Worm (Caenorhabditis elegans) whole organism, mixed stage, embryonic: Measurements from ENCODE around the gene cgh-1.

Source experiments
- M03D4.4 ChIP-seq: sonication (generic microtip); optimal IDR thresholded peaks from 2 replicates; lab custom pipeline; 2017; ENCODE audit warnings: mild to moderate bottlenecking, missing genetic modification characterization, missing compliant biosample characterization
- bed-3 ChIP-seq: fragments of 200-800 bp; sonication (Bioruptor generic); optimal IDR thresholded peaks from 3 replicates; lab custom pipeline; 2018; ENCODE audit warnings: mild to moderate bottlenecking, missing genetic modification characterization, moderate library complexity, missing compliant biosample characterization
- ceh-43 ChIP-seq: fragments of 200-800 bp; sonication (Bioruptor generic); optimal IDR thresholded peaks from 2 replicates; lab custom pipeline; 2018; ENCODE audit warnings: mild to moderate bottlenecking, missing genetic modification characterization, moderate library complexity, missing compliant biosample characterization
- ceh-83 ChIP-seq: fragments of 200-800 bp; sonication (Bioruptor generic); optimal IDR thresholded peaks from 2 replicates; lab custom pipeline; 2018; ENCODE audit warnings: mild to moderate bottlenecking, missing genetic modification characterization, missing compliant biosample characterization
- ces-1 ChIP-seq: fragments of 150-350 bp; optimal IDR thresholded peaks from 2 replicates; lab custom pipeline; 2014; ENCODE audit warnings: missing biosample characterization, missing genetic modification reagents, missing genetic modification characterization
- cnd-1 ChIP-seq: fragments of 200-800 bp; sonication (Bioruptor generic); optimal IDR thresholded peaks from 2 replicates; lab custom pipeline; 2018; ENCODE audit warnings: mild to moderate bottlenecking, missing genetic modification characterization, missing compliant biosample characterization
- drap-1 ChIP-seq: fragments of 200-800 bp; sonication (Bioruptor generic); optimal IDR thresholded peaks from 3 replicates; lab custom pipeline; 2018; ENCODE audit warnings: mild to moderate bottlenecking, missing genetic modification characterization, missing compliant biosample characterization
- elt-1 ChIP-seq: sonication (generic microtip); optimal IDR thresholded peaks from 2 replicates; lab custom pipeline; 2017; ENCODE audit warnings: missing genetic modification characterization, mild to moderate bottlenecking, missing compliant biosample characterization, antibody characterized with exemption, moderate library complexity, borderline replicate concordance; ENCODE audit not compliant: insufficient read depth
- elt-3 ChIP-seq: fragments of 150-350 bp; optimal IDR thresholded peaks from 2 replicates; lab custom pipeline; 2014; ENCODE audit warnings: missing biosample characterization, missing genetic modification characterization
- flh-1 ChIP-seq: fragments of 200-800 bp; sonication (Bioruptor generic); optimal IDR thresholded peaks from 2 replicates; lab custom pipeline; 2018; ENCODE audit warnings: mild to moderate bottlenecking, missing genetic modification characterization, moderate library complexity, missing compliant biosample characterization
- ham-2 ChIP-seq: fragments of 200-800 bp; sonication (Bioruptor generic); optimal IDR thresholded peaks from 2 replicates; lab custom pipeline; 2018; ENCODE audit warnings: mild to moderate bottlenecking, missing genetic modification characterization, missing compliant biosample characterization
- hlh-1 ChIP-seq: fragments of 150-350 bp; optimal IDR thresholded peaks from 2 replicates; lab custom pipeline; 2014; ENCODE audit warnings: missing biosample characterization, missing genetic modification reagents, missing genetic modification characterization
- lin-32 ChIP-seq: fragments of 200-800 bp; sonication (Bioruptor generic); optimal IDR thresholded peaks from 2 replicates; lab custom pipeline; 2018; ENCODE audit warnings: mild to moderate bottlenecking, missing genetic modification characterization, missing compliant biosample characterization
- lsy-2 ChIP-seq: fragments of 150-350 bp; optimal IDR thresholded peaks from 2 replicates; lab custom pipeline; 2014; ENCODE audit warnings: missing biosample characterization, missing genetic modification characterization
- mab-5 ChIP-seq: fragments of 150-350 bp; optimal IDR thresholded peaks from 2 replicates; lab custom pipeline; 2014; ENCODE audit warnings: missing biosample characterization, missing genetic modification characterization
- mep-1 ChIP-seq: fragments of 150-350 bp; optimal IDR thresholded peaks from 2 replicates; lab custom pipeline; 2017; ENCODE audit warnings: missing biosample characterization, missing genetic modification reagents, missing genetic modification characterization, inconsistent platforms
- mls-2 ChIP-seq: sonication (generic microtip); optimal IDR thresholded peaks from 2 replicates; lab custom pipeline; 2016; ENCODE audit warnings: mild to moderate bottlenecking, missing genetic modification characterization, moderate library complexity, missing compliant biosample characterization
- nhr-12 ChIP-seq: fragments of 150-350 bp; optimal IDR thresholded peaks from 2 replicates; lab custom pipeline; 2014; ENCODE audit warnings: missing biosample characterization, missing genetic modification characterization
- nhr-2 ChIP-seq: fragments of 150-350 bp; optimal IDR thresholded peaks from 2 replicates; lab custom pipeline; 2014; ENCODE audit warnings: missing biosample characterization, missing genetic modification characterization
- nhr-76 ChIP-seq: sonication (generic microtip); optimal IDR thresholded peaks from 2 replicates; lab custom pipeline; 2017; ENCODE audit warnings: missing biosample characterization, missing genetic modification characterization
- pha-4 ChIP-seq: fragments of 150-350 bp; optimal IDR thresholded peaks from 2 replicates; lab custom pipeline; 2018; ENCODE audit warnings: missing biosample characterization, missing genetic modification reagents, missing genetic modification characterization
- sem-2 ChIP-seq: fragments of 200-800 bp; sonication (Bioruptor generic); optimal IDR thresholded peaks from 2 replicates; lab custom pipeline; 2018; ENCODE audit warnings: mild to moderate bottlenecking, missing genetic modification characterization, missing compliant biosample characterization
- snpc-4 ChIP-seq: fragments of 150-350 bp; optimal IDR thresholded peaks from 2 replicates; lab custom pipeline; 2014; ENCODE audit warnings: missing biosample characterization, missing genetic modification characterization
- sptf-1 ChIP-seq: sonication (generic microtip); optimal IDR thresholded peaks from 2 replicates; lab custom pipeline; 2017; ENCODE audit warnings: mild to moderate bottlenecking, missing genetic modification characterization, moderate library complexity, missing compliant biosample characterization
- tbx-8 ChIP-seq: fragments of 200-800 bp; sonication (Bioruptor generic); optimal IDR thresholded peaks from 2 replicates; lab custom pipeline; 2018; ENCODE audit warnings: mild to moderate bottlenecking, missing genetic modification characterization, moderate library complexity, missing compliant biosample characterization
- unc-120 ChIP-seq: sonication (generic microtip); optimal IDR thresholded peaks from 2 replicates; lab custom pipeline; 2017; ENCODE audit warnings: missing genetic modification characterization, missing compliant biosample characterization; ENCODE audit not compliant: poor library complexity, severe bottlenecking
- unc-39 ChIP-seq: fragments of 150-350 bp; optimal IDR thresholded peaks from 2 replicates; lab custom pipeline; 2014; ENCODE audit warnings: missing biosample characterization, missing genetic modification characterization
- unc-62 ChIP-seq: fragments of 150-350 bp; optimal IDR thresholded peaks from 2 replicates; lab custom pipeline; 2014; ENCODE audit warnings: missing biosample characterization, missing genetic modification reagents, missing genetic modification characterization
- zip-8 ChIP-seq: fragments of 150-350 bp; optimal IDR thresholded peaks from 2 replicates; lab custom pipeline; 2014; ENCODE audit warnings: missing biosample characterization, missing genetic modification characterization
- ztf-11 ChIP-seq: fragments of 150-350 bp; optimal IDR thresholded peaks from 2 replicates; lab custom pipeline; 2014; ENCODE audit warnings: missing biosample characterization, missing genetic modification characterization

cgh-1 gene

ce11 chrIII:7497782-7498266, at the start of gene cgh-1:
Gene cgh-1 (minus strand): TSS chrIII:7497832.
- TF ChIP-seq bed-3 (GFP tag; lab: Kevin White, UChicago) (no peak), ceh-43 (no peak), cnd-1 (tag; lab: Kevin White, UChicago) (no peak), ham-2 (no peak), nhr-12 (tag; lab: Kevin White, UChicago) (no peak), elt-3 (tag; lab: Kevin White, UChicago) (no peak), hlh-1 (tag; lab: Kevin White, UChicago) (no peak), lin-32 (no peak), flh-1 (GFP tag; lab: Kevin White, UChicago) (no peak), ces-1 (GFP tag; lab: Kevin White, UChicago) (no peak), sptf-1 (no peak), drap-1 (GFP tag; lab: Kevin White, UChicago) (no peak), ztf-11 (tag; lab: Kevin White, UChicago) (no peak), snpc-4 (tag; lab: Kevin White, UChicago) (no peak)

DNA sequence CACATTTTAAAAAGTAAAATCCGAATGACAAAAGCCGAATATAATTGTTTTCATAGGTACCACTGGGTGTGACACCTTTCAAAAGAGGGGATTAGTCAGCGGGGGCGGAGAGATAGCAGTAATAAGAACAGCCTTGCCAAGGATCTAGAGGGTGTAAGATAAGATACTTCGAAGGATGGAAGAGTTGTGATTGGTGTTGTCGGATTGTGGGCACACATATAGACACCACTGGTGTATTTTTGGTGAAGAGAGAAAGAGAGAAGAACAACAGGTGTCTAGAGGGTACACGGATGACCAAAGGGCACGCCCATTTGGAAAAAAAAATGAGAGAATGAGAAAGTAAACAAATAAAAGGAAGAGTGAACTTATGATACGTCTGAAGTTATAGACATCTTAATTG, 47.6 kb upstream of the cgh-1 start:
- peak; percentile 74 for TF ChIP-seq unc-62 (GFP tag; lab: Kevin White, UChicago)
- peak; percentile 93 for TF ChIP-seq hlh-1 (tag; lab: Kevin White, UChicago)
- TF ChIP-seq unc-120 (tag; lab: Kevin White, UChicago) = peak; percentile 83
- TF ChIP-seq drap-1 (GFP tag; lab: Kevin White, UChicago) = no peak
- no peak for TF ChIP-seq cnd-1 (tag; lab: Kevin White, UChicago)
- no peak for TF ChIP-seq M03D4.4 (tag; lab: Kevin White, UChicago)

DNA sequence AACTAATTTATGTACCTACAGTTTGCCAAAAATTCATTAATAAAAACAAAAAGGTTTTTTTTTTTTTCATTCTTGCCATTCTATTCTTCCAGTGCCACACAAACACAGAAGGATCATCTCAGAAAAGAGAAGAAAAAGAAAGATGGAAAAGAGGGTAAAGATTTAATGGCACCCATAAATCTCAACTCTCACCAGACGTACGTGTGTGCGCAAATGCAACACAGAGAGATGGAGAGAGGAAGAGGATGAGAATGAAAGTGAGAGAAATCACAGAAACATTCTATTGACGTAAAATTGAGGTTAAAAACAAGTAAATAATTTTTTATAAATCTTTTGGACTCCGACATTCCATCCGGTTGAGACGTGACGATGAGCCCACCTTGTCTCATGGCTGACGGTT, 46.6 kb upstream of the cgh-1 start:
- TF ChIP-seq drap-1 (GFP tag; lab: Kevin White, UChicago) (no peak), sem-2 (GFP tag; lab: Kevin White, UChicago) (no peak), unc-120 (tag; lab: Kevin White, UChicago) (peak; percentile 1), mab-5 (tag; lab: Kevin White, UChicago) (peak; percentile 61), hlh-1 (tag; lab: Kevin White, UChicago) (peak; percentile 71), unc-62 (GFP tag; lab: Kevin White, UChicago) (peak; percentile 82)

DNA sequence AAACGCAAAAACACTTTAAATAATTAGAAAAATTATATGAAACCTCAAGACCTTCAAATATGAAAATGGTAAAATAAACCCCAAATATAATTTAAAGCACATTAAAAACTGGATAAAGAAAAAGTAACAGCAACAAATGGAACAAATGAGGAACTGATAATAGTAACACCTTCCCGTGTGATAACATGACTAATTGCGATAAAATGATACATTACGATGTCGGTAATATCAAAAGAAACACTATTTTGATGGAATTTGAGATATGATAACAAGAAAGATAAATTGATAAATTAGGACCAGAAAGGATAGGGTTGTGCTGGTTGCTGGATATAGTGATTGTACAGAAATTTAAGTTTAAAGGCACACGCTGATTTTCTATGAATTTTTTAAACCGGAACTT, 44.4 kb upstream of the cgh-1 start:
- TF ChIP-seq pha-4 (tag; lab: Kevin White, UChicago) = no peak
- TF ChIP-seq lsy-2 (tag; lab: Kevin White, UChicago) = no peak
- TF ChIP-seq sem-2 (GFP tag; lab: Kevin White, UChicago) = no peak
- TF ChIP-seq bed-3 (GFP tag; lab: Kevin White, UChicago) = no peak
- TF ChIP-seq zip-8 (tag; lab: Kevin White, UChicago) = no peak
- TF ChIP-seq, all 35 proteins: peak for 0

ce11 chrIII:7536559-7536958, 38.9 kb upstream of the cgh-1 start, which contains the start of gene lin-39:
Gene lin-39 (minus strand): TSS chrIII:7536632.
- no peak for TF ChIP-seq mep-1
- TF ChIP-seq M03D4.4 (tag; lab: Kevin White, UChicago) = no peak
- TF ChIP-seq mab-5 (tag; lab: Kevin White, UChicago) = no peak
- no peak for TF ChIP-seq elt-3 (tag; lab: Kevin White, UChicago)
- peak; percentile 44 for TF ChIP-seq unc-62 (GFP tag; lab: Kevin White, UChicago)
- no peak for TF ChIP-seq zip-8 (tag; lab: Kevin White, UChicago)
- TF ChIP-seq nhr-76 (tag; lab: Kevin White, UChicago) = no peak

ce11 chrIII:7535347-7535746, 37.7 kb upstream of the cgh-1 start:
- TF ChIP-seq sptf-1 (no peak), tbx-8 (GFP tag; lab: Kevin White, UChicago) (no peak), nhr-2 (tag; lab: Kevin White, UChicago) (no peak), unc-39 (no peak), ces-1 (GFP tag; lab: Kevin White, UChicago) (no peak), mls-2 (no peak), ceh-43 (no peak), elt-1 (no peak), unc-62 (GFP tag; lab: Kevin White, UChicago) (no peak), zip-8 (tag; lab: Kevin White, UChicago) (no peak), mab-5 (tag; lab: Kevin White, UChicago) (no peak), flh-1 (GFP tag; lab: Kevin White, UChicago) (no peak), ceh-83 (GFP tag; lab: Kevin White, UChicago) (no peak), unc-120 (tag; lab: Kevin White, UChicago) (no peak)
